Worm (Caenorhabditis elegans): ENCODE data around the gene nlp-63.

DNA sequence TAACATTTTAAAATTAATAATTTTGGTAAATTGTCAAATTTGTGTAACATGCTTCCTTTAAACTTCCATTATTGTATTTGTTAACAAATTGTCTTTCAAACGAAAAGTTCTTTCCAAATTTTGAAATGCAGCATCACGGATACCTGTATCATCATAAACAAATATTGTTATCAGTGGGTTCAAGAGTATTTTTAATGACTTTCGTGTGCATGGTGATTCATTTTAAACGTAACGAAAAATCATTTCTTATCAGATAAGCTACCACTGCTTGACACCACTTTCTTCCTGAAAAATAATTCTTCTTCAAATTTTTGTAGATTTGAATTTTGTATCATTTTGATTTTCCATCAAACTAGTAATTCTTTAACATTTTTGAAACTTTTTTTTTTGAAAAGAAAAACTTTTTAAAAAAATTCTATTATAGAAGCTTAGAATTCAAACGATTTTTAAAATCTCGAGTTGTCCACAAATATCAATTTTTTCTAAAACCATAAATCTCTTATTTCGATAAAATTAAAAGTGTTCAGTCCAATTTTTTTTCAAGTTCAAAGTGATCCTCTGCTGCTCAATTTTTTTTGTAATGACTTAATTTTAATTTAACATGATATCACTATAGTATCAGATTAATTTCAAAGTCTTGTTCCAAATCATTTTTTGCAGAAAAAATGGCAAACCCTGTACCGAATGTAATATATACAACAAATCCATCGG is 20.8 kb upstream of the nlp-63 start, which contains the start of gene F27E5.9:
- TF ChIP-seq C34F6.9 (tag; optimal IDR thresholded peaks at IDR 0.05), result no peak
- TF ChIP-seq egl-27 (tag; optimal IDR thresholded peaks at IDR 0.05), result no peak
- TF ChIP-seq ZK546.5 (tag; optimal IDR thresholded peaks at IDR 0.05), result no peak
- no peak for TF ChIP-seq unc-62 (GFP tag; optimal IDR thresholded peaks at IDR 0.05)
- TF ChIP-seq alr-1 (tag; optimal IDR thresholded peaks at IDR 0.05), result no peak
- no peak for TF ChIP-seq snpc-4 (tag; optimal IDR thresholded peaks at IDR 0.05)
- no peak for TF ChIP-seq dmd-4 (tag; optimal IDR thresholded peaks at IDR 0.05)
- TF ChIP-seq mab-5 (tag; optimal IDR thresholded peaks at IDR 0.05), result no peak
- no peak for TF ChIP-seq lin-13 (GFP tag; optimal IDR thresholded peaks at IDR 0.05)
